Worm (Caenorhabditis elegans) whole organism, midembryonic: Measurements from ENCODE around the gene lips-1.

ENCODE experiments used
- cog-1 ChIP-seq: sonication (generic microtip); optimal IDR thresholded peaks from 2 replicates; lab custom pipeline; 2016; ENCODE audit warnings: missing genetic modification characterization, missing compliant biosample characterization
- flt-1 ChIP-seq: fragments of 200-800 bp; sonication (Bioruptor generic); IDR thresholded peaks from 2 replicates; pipeline ENCODE4 v1.3.6; 2022; ENCODE audit warnings: missing genetic modification characterization, missing compliant biosample characterization
- med-1 ChIP-seq: sonication (generic microtip); optimal IDR thresholded peaks from 2 replicates; lab custom pipeline; 2017; ENCODE audit warnings: missing genetic modification characterization, mild to moderate bottlenecking, missing compliant biosample characterization, antibody characterized with exemption, missing genetic modification reagents; ENCODE audit not compliant: insufficient read depth

DNA sequence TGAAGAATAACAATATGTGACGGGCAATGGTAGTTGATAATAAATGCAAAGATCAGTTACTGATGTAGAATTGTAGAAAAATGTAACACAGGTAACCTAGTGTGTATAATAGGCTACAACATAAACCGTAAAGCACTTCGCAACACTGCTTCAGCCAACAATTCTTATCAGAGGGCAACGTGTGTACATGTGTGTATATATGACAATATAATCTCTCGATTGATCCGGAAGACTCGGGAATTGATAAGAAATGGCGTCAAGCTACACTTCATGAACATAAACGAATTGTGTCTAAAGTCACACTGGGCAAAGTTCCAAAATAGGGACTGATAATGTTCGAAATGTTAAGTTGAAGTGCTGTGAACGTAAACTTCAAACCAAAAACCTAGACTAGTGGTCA, 25.9 kb downstream of the lips-1 start:
- no peak for TF ChIP-seq cog-1 (tag; lab: Kevin White, UChicago)
- TF ChIP-seq med-1 (GFP tag; lab: Kevin White, UChicago) = no peak
- no peak for TF ChIP-seq flt-1 (GFP tag; lab: Robert Waterston, UW)
